Worm (Caenorhabditis elegans) whole organism, L4 larva: Measurements from ENCODE around the gene Y69F12A.1.

ENCODE experiments used
- D1046.2 ChIP-seq: fragments of 200-800 bp; sonication (Bioruptor generic); IDR thresholded peaks from 2 replicates; pipeline ENCODE4 v1.3.6; 2022; ENCODE audit warnings: missing genetic modification characterization, missing compliant biosample characterization
- F26F4.8 ChIP-seq: fragments of 200-800 bp; sonication (Bioruptor generic); conservative IDR thresholded peaks from 2 replicates; pipeline ENCODE4 v1.3.6; 2022; ENCODE audit warnings: missing genetic modification characterization, missing compliant biosample characterization
- R02D3.7 ChIP-seq: fragments of 150-350 bp; sonication (generic microtip); optimal IDR thresholded peaks from 3 replicates; lab custom pipeline; 2014; ENCODE audit warnings: missing biosample characterization, missing genetic modification characterization
- T20F7.1 ChIP-seq: fragments of 200-800 bp; sonication (Bioruptor generic); optimal IDR thresholded peaks from 2 replicates; lab custom pipeline; 2018; ENCODE audit warnings: mild to moderate bottlenecking, missing genetic modification characterization, missing compliant biosample characterization
- T26A8.4 ChIP-seq: fragments of 200-800 bp; sonication (Bioruptor generic); IDR thresholded peaks from 2 replicates; pipeline ENCODE4 v1.3.6; 2022; ENCODE audit warnings: missing genetic modification characterization, missing compliant biosample characterization
- Y105C5A.15 ChIP-seq: fragments of 200-800 bp; sonication (Bioruptor generic); IDR thresholded peaks from 2 replicates; pipeline ENCODE4 v1.3.6; 2022; ENCODE audit warnings: missing genetic modification characterization, missing compliant biosample characterization
- Y5F2A.4 ChIP-seq: fragments of 200-800 bp; sonication (Bioruptor generic); optimal IDR thresholded peaks from 2 replicates; lab custom pipeline; 2018; ENCODE audit warnings: mild to moderate bottlenecking, missing genetic modification characterization, missing compliant biosample characterization
- Y75B8A.6 ChIP-seq: fragments of 200-800 bp; sonication (Bioruptor generic); IDR thresholded peaks from 2 replicates; pipeline ENCODE4 v1.3.6; 2022; ENCODE audit warnings: missing genetic modification reagents, missing genetic modification characterization, missing compliant biosample characterization
- ZK546.5 ChIP-seq, 2 experiments: sonication (generic microtip); optimal IDR thresholded peaks; 2 replicates each; lab custom pipeline; 2017; ENCODE audit warnings: missing biosample characterization in 2 of 2, missing genetic modification characterization in 2 of 2
- aly-2 ChIP-seq: sonication (generic microtip); optimal IDR thresholded peaks from 2 replicates; lab custom pipeline; 2018; ENCODE audit warnings: missing biosample characterization, missing genetic modification characterization
- arid-1 ChIP-seq: fragments of 200-800 bp; sonication (Bioruptor generic); conservative IDR thresholded peaks from 2 replicates; pipeline ENCODE4 v1.3.6; 2022; ENCODE audit warnings: missing genetic modification reagents, missing genetic modification characterization, missing compliant biosample characterization
- ceh-32 ChIP-seq: sonication (generic microtip); optimal IDR thresholded peaks from 2 replicates; lab custom pipeline; 2016; ENCODE audit warnings: mild to moderate bottlenecking, missing genetic modification characterization, missing compliant biosample characterization; ENCODE audit not compliant: poor library complexity
- ceh-44 ChIP-seq: fragments of 200-800 bp; sonication (Bioruptor generic); IDR thresholded peaks from 2 replicates; pipeline ENCODE4 v1.3.6; 2022; ENCODE audit warnings: missing genetic modification reagents, missing genetic modification characterization, missing compliant biosample characterization
- ceh-62 ChIP-seq: sonication (generic microtip); optimal IDR thresholded peaks from 2 replicates; lab custom pipeline; 2017; ENCODE audit warnings: missing biosample characterization, missing genetic modification characterization
- ces-1 ChIP-seq: fragments of 150-350 bp; sonication (generic microtip); optimal IDR thresholded peaks from 4 replicates; lab custom pipeline; 2014; ENCODE audit warnings: missing biosample characterization, missing genetic modification reagents, missing genetic modification characterization
- cey-2 ChIP-seq: sonication (generic microtip); optimal IDR thresholded peaks from 3 replicates; lab custom pipeline; 2017; ENCODE audit warnings: missing genetic modification characterization, mild to moderate bottlenecking, missing compliant biosample characterization, antibody characterized with exemption, borderline replicate concordance; ENCODE audit not compliant: insufficient read depth
- ctbp-1 ChIP-seq: fragments of 200-800 bp; sonication (Bioruptor generic); IDR thresholded peaks from 2 replicates; pipeline ENCODE4 v1.3.6; 2022; ENCODE audit warnings: missing genetic modification reagents, missing genetic modification characterization, missing compliant biosample characterization
- daf-12 ChIP-seq: fragments of 150-350 bp; optimal IDR thresholded peaks from 2 replicates; lab custom pipeline; 2014; ENCODE audit warnings: missing biosample characterization, missing genetic modification reagents, missing genetic modification characterization
- daf-16 ChIP-seq, 3 experiments: sonication (generic microtip); optimal IDR thresholded peaks; 2 replicates each; lab custom pipeline; 2016 to 2017; ENCODE audit warnings: missing genetic modification characterization in 3 of 3, missing genetic modification reagents in 3 of 3, mild to moderate bottlenecking in 2 of 3, missing compliant biosample characterization in 2 of 3, missing biosample characterization in 1 of 3, moderate library complexity in 1 of 3
- dmd-6 ChIP-seq: fragments of 200-800 bp; sonication (Bioruptor generic); IDR thresholded peaks from 2 replicates; pipeline ENCODE4 v1.3.6; 2022; ENCODE audit warnings: missing genetic modification reagents, missing genetic modification characterization, missing compliant biosample characterization
- dmd-8 ChIP-seq: fragments of 200-800 bp; sonication (Bioruptor generic); IDR thresholded peaks from 2 replicates; pipeline ENCODE4 v1.3.6; 2022; ENCODE audit warnings: missing genetic modification characterization, missing compliant biosample characterization
- dmd-9 ChIP-seq: fragments of 200-800 bp; sonication (Bioruptor generic); IDR thresholded peaks from 2 replicates; pipeline ENCODE4 v1.3.6; 2022; ENCODE audit warnings: missing genetic modification reagents, missing genetic modification characterization, missing compliant biosample characterization
- dpl-1 ChIP-seq: fragments of 150-350 bp; optimal IDR thresholded peaks from 2 replicates; lab custom pipeline; 2014; ENCODE audit warnings: missing biosample characterization, missing genetic modification reagents, missing genetic modification characterization
- duxl-1 ChIP-seq: sonication (generic microtip); optimal IDR thresholded peaks from 2 replicates; lab custom pipeline; 2016; ENCODE audit warnings: mild to moderate bottlenecking, missing genetic modification characterization, moderate library complexity, missing compliant biosample characterization; ENCODE audit not compliant: poor library complexity
- hif-1 ChIP-seq, 2 experiments: sonication (generic microtip); optimal IDR thresholded peaks; 2 replicates each; lab custom pipeline; 2016 to 2017; ENCODE audit warnings: missing compliant biosample characterization in 2 of 2, missing genetic modification characterization in 2 of 2, missing genetic modification reagents in 2 of 2, missing genotype in 2 of 2, mild to moderate bottlenecking in 1 of 2
- hlh-30 ChIP-seq: sonication (generic microtip); optimal IDR thresholded peaks from 2 replicates; lab custom pipeline; 2017; ENCODE audit warnings: antibody characterized with exemption, mild to moderate bottlenecking, missing genetic modification characterization, missing compliant biosample characterization; ENCODE audit not compliant: insufficient read depth
- hmg-1.1 ChIP-seq: fragments of 200-800 bp; sonication (Bioruptor generic); IDR thresholded peaks from 2 replicates; pipeline ENCODE4 v1.3.6; 2022; ENCODE audit warnings: missing genetic modification reagents, missing genetic modification characterization, missing compliant biosample characterization
- lin-15B ChIP-seq: fragments of 150-350 bp; sonication (generic microtip); optimal IDR thresholded peaks from 3 replicates; lab custom pipeline; 2014; ENCODE audit warnings: missing biosample characterization, missing genetic modification characterization
- lin-29 ChIP-seq: fragments of 200-800 bp; sonication (Bioruptor generic); IDR thresholded peaks from 2 replicates; pipeline ENCODE4 v1.3.6; 2022; ENCODE audit warnings: missing genetic modification reagents, missing genetic modification characterization, missing compliant biosample characterization
- lin-39 ChIP-seq: fragments of 150-350 bp; optimal IDR thresholded peaks from 2 replicates; lab custom pipeline; 2014; ENCODE audit warnings: missing biosample characterization, missing genetic modification reagents, missing genetic modification characterization
- lsy-2 ChIP-seq, 2 experiments: fragments of 150-350 bp in 1 of 2; sonication (generic microtip) in 1 of 2; optimal IDR thresholded peaks; 2 replicates each; lab custom pipeline; 2014 to 2017; ENCODE audit warnings: missing biosample characterization in 2 of 2, missing genetic modification characterization in 2 of 2
- madf-5 ChIP-seq, 2 experiments: fragments of 200-800 bp; sonication (Bioruptor generic); IDR thresholded peaks; 2 replicates each; pipeline ENCODE4 v1.3.6; 2022; ENCODE audit warnings: missing compliant biosample characterization in 2 of 2, missing genetic modification characterization in 2 of 2
- mdl-1 ChIP-seq, 2 experiments: fragments of 150-350 bp in 1 of 2; sonication (generic microtip) in 1 of 2; optimal IDR thresholded peaks; 2 replicates each; lab custom pipeline; 2014 to 2017; ENCODE audit warnings: missing biosample characterization in 2 of 2, missing genetic modification characterization in 2 of 2
- mdt-29 ChIP-seq: fragments of 200-800 bp; sonication (Bioruptor generic); IDR thresholded peaks from 2 replicates; pipeline ENCODE4 v1.3.6; 2022; ENCODE audit warnings: missing genetic modification reagents, missing genetic modification characterization, missing compliant biosample characterization
- mep-1 ChIP-seq: fragments of 150-350 bp; sonication (generic microtip); optimal IDR thresholded peaks from 3 replicates; lab custom pipeline; 2014; ENCODE audit warnings: missing biosample characterization, missing genetic modification characterization
- nhr-10 ChIP-seq: fragments of 150-350 bp; optimal IDR thresholded peaks from 2 replicates; lab custom pipeline; 2014; ENCODE audit warnings: missing biosample characterization, missing genetic modification characterization
- nhr-102 ChIP-seq: sonication (generic microtip); optimal IDR thresholded peaks from 2 replicates; lab custom pipeline; 2016; ENCODE audit warnings: mild to moderate bottlenecking, missing genetic modification characterization, moderate library complexity, missing compliant biosample characterization
- nhr-11 ChIP-seq: fragments of 150-350 bp; optimal IDR thresholded peaks from 2 replicates; lab custom pipeline; 2014; ENCODE audit warnings: missing biosample characterization, missing genetic modification characterization
- nhr-237 ChIP-seq: sonication (generic microtip); optimal IDR thresholded peaks from 2 replicates; lab custom pipeline; 2017; ENCODE audit warnings: missing biosample characterization, missing genetic modification characterization
- nhr-41 ChIP-seq: fragments of 200-800 bp; sonication (Bioruptor generic); IDR thresholded peaks from 2 replicates; pipeline ENCODE4 v1.3.6; 2022; ENCODE audit warnings: missing genetic modification reagents, missing genetic modification characterization, missing compliant biosample characterization
- nhr-76 ChIP-seq: fragments of 150-350 bp; optimal IDR thresholded peaks from 2 replicates; lab custom pipeline; 2014; ENCODE audit warnings: missing biosample characterization, missing genetic modification characterization
- pqm-1 ChIP-seq: sonication (generic microtip); optimal IDR thresholded peaks from 2 replicates; lab custom pipeline; 2017; ENCODE audit warnings: missing biosample characterization, missing genetic modification characterization
- rbr-2 ChIP-seq: sonication (generic microtip); optimal IDR thresholded peaks from 2 replicates; lab custom pipeline; 2016; ENCODE audit warnings: missing genotype, missing genetic modification characterization, missing compliant biosample characterization
- sdz-12 ChIP-seq: fragments of 200-800 bp; sonication (Bioruptor generic); optimal IDR thresholded peaks from 2 replicates; lab custom pipeline; 2018; ENCODE audit warnings: mild to moderate bottlenecking, missing genetic modification characterization, missing compliant biosample characterization
- set-16 ChIP-seq: fragments of 200-800 bp; sonication (Bioruptor generic); IDR thresholded peaks from 2 replicates; pipeline ENCODE4 v1.3.6; 2022; ENCODE audit warnings: missing genetic modification reagents, missing genetic modification characterization, missing compliant biosample characterization
- skn-1 ChIP-seq: fragments of 150-350 bp; optimal IDR thresholded peaks from 2 replicates; lab custom pipeline; 2014; ENCODE audit warnings: missing biosample characterization, missing genetic modification characterization
- snpc-1.2 ChIP-seq: fragments of 200-800 bp; sonication (Bioruptor generic); IDR thresholded peaks from 2 replicates; pipeline ENCODE4 v1.3.6; 2022; ENCODE audit warnings: missing genetic modification reagents, missing genetic modification characterization, missing compliant biosample characterization
- snpc-4 ChIP-seq: fragments of 150-350 bp; optimal IDR thresholded peaks from 2 replicates; lab custom pipeline; 2014; ENCODE audit warnings: missing biosample characterization, missing genetic modification characterization
- tag-97 ChIP-seq: fragments of 200-800 bp; sonication (Bioruptor generic); IDR thresholded peaks from 2 replicates; pipeline ENCODE4 v1.3.6; 2022; ENCODE audit warnings: missing genetic modification characterization, missing compliant biosample characterization
- vab-7 ChIP-seq: fragments of 200-800 bp; sonication (Bioruptor generic); IDR thresholded peaks from 2 replicates; pipeline ENCODE4 v1.3.6; 2022; ENCODE audit warnings: missing genetic modification reagents, missing genetic modification characterization, missing compliant biosample characterization
- zip-2 ChIP-seq: fragments of 150-350 bp; optimal IDR thresholded peaks from 2 replicates; lab custom pipeline; 2014; ENCODE audit warnings: missing biosample characterization, missing genetic modification characterization
- ztf-7 ChIP-seq: fragments of 150-350 bp; optimal IDR thresholded peaks from 2 replicates; lab custom pipeline; 2014; ENCODE audit warnings: missing biosample characterization, missing genetic modification characterization

Y69F12A.1 gene

ce11 chrIII:7478932-7479331 is 22.2 kb downstream of the Y69F12A.1 start (continued):
- TF ChIP-seq madf-5 (GFP tag; IDR thresholded peaks at IDR 0.05; lab: Robert Waterston, UW) = no peak
- TF ChIP-seq dpl-1 (GFP tag; lab: Kevin White, UChicago) = no peak
- peak; percentile 28 for TF ChIP-seq nhr-102
- TF ChIP-seq duxl-1 = no peak
- no peak for TF ChIP-seq T20F7.1 (GFP tag; lab: Kevin White, UChicago)
- TF ChIP-seq dmd-8 (GFP tag; lab: Robert Waterston, UW) = no peak
- no peak for TF ChIP-seq nhr-237 (tag; lab: Kevin White, UChicago)
- TF ChIP-seq Y105C5A.15 (GFP tag; lab: Robert Waterston, UW) = no peak
- no peak for TF ChIP-seq nhr-11 (tag; lab: Kevin White, UChicago)
- TF ChIP-seq tag-97 = no peak
- TF ChIP-seq skn-1 (tag; lab: Kevin White, UChicago) = no peak
- no peak for TF ChIP-seq snpc-1.2 (GFP tag; lab: Robert Waterston, UW)
- TF ChIP-seq D1046.2 (GFP tag; lab: Robert Waterston, UW) = no peak
- TF ChIP-seq pqm-1 (tag; lab: Kevin White, UChicago) = peak; percentile 86
- TF ChIP-seq ceh-62 (tag; lab: Kevin White, UChicago) = no peak
- TF ChIP-seq ctbp-1 (GFP tag; lab: Robert Waterston, UW) = no peak
- peak; percentile 21 for TF ChIP-seq hlh-30 (tag; lab: Kevin White, UChicago)
- no peak for TF ChIP-seq ZK546.5 (tag; optimal IDR thresholded peaks at IDR 0.05; lab: Kevin White, UChicago)
- no peak for TF ChIP-seq mep-1 (tag; lab: Kevin White, UChicago)
- TF ChIP-seq mdl-1 (tag; optimal IDR thresholded peaks at IDR 0.05; lab: Kevin White, UChicago) = no peak
- TF ChIP-seq arid-1 = no peak
- TF ChIP-seq ces-1 = no peak
- no peak for TF ChIP-seq sdz-12 (GFP tag; lab: Kevin White, UChicago)
- peak in 1 of 2 experiments; percentile 36 for TF ChIP-seq daf-16 (GFP tag; optimal IDR thresholded peaks at IDR 0.05; lab: Kevin White, UChicago)
- no peak for TF ChIP-seq daf-16 (tag; optimal IDR thresholded peaks at IDR 0.05; lab: Kevin White, UChicago)
- TF ChIP-seq lin-29 (GFP tag; lab: Robert Waterston, UW) = no peak
- TF ChIP-seq lin-15B (tag; lab: Kevin White, UChicago) = no peak
- TF ChIP-seq ceh-44 (GFP tag; lab: Robert Waterston, UW) = no peak
- no peak for TF ChIP-seq rbr-2
- no peak for TF ChIP-seq nhr-10 (tag; lab: Kevin White, UChicago)
- no peak for TF ChIP-seq Y75B8A.6
- no peak for TF ChIP-seq snpc-4
- no peak for TF ChIP-seq zip-2 (tag; lab: Kevin White, UChicago)
- TF ChIP-seq Y5F2A.4 (GFP tag; lab: Kevin White, UChicago) = no peak
- TF ChIP-seq mdt-29 (GFP tag; lab: Robert Waterston, UW) = no peak
- TF ChIP-seq dmd-6 = peak; percentile 69
- no peak for TF ChIP-seq vab-7 (GFP tag; lab: Robert Waterston, UW)
- TF ChIP-seq nhr-76 (tag; lab: Kevin White, UChicago) = no peak
- no peak for TF ChIP-seq lsy-2 (tag; optimal IDR thresholded peaks at IDR 0.05; lab: Kevin White, UChicago)
- no peak for TF ChIP-seq F26F4.8 (GFP tag; lab: Robert Waterston, UW)
- no peak for TF ChIP-seq daf-12 (tag; lab: Kevin White, UChicago)
- no peak for TF ChIP-seq set-16
- no peak for TF ChIP-seq aly-2
- no peak for TF ChIP-seq hif-1 (tag; optimal IDR thresholded peaks at IDR 0.05; lab: Kevin White, UChicago)
- TF ChIP-seq nhr-41 (GFP tag; lab: Robert Waterston, UW) = no peak
- no peak for TF ChIP-seq ceh-32 (tag; lab: Kevin White, UChicago)
- TF ChIP-seq cey-2 = no peak
- TF ChIP-seq dmd-9 (GFP tag; lab: Robert Waterston, UW) = no peak
- TF ChIP-seq hmg-1.1 = no peak
- TF ChIP-seq T26A8.4 (GFP tag; lab: Robert Waterston, UW) = 0 out of 2 replicates have a peak, but pooled peaks have one; percentile 30
- no peak for TF ChIP-seq ztf-7
- no peak for TF ChIP-seq lin-39 (tag; lab: Kevin White, UChicago)
- no peak for TF ChIP-seq R02D3.7 (tag; lab: Kevin White, UChicago)
